Fruit fly (Drosophila melanogaster) whole organism, prepupa: ENCODE results near the gene bru3.

Experiments used
- Blimp-1 ChIP-seq: fragments of 200-800 bp; sonication (Bioruptor generic); optimal IDR thresholded peaks from 3 replicates; lab custom pipeline; 2017; ENCODE audit warnings: missing biosample characterization, missing genetic modification characterization, mild to moderate bottlenecking, moderate library complexity, missing genetic modification reagents
- CG10669 ChIP-seq: fragments of 200-800 bp; sonication (Bioruptor generic); optimal IDR thresholded peaks from 3 replicates; lab custom pipeline; 2018; ENCODE audit warnings: missing biosample characterization, mild to moderate bottlenecking, missing genetic modification characterization, moderate library complexity
- CG11762 ChIP-seq: fragments of 200-800 bp; sonication (Bioruptor generic); optimal IDR thresholded peaks from 3 replicates; lab custom pipeline; 2016; ENCODE audit warnings: missing biosample characterization, missing genetic modification characterization; ENCODE audit not compliant: insufficient read depth
- CG11902 ChIP-seq: fragments of 200-800 bp; sonication (Bioruptor generic); optimal IDR thresholded peaks from 3 replicates; lab custom pipeline; 2016; ENCODE audit warnings: missing biosample characterization, missing genetic modification characterization
- CG15336 ChIP-seq: fragments of 200-800 bp; sonication (Bioruptor generic); IDR thresholded peaks from 2 replicates; pipeline ENCODE4 v1.3.6; 2022; ENCODE audit warnings: missing biosample characterization, missing genetic modification characterization
- CG3032 ChIP-seq: fragments of 200-800 bp; optimal IDR thresholded peaks from 2 replicates; lab custom pipeline; 2019; ENCODE audit warnings: missing biosample characterization, mild to moderate bottlenecking, missing genetic modification characterization, moderate library complexity
- CG31627 ChIP-seq: fragments of 200-800 bp; sonication (Bioruptor generic); optimal IDR thresholded peaks from 3 replicates; lab custom pipeline; 2016; ENCODE audit warnings: missing biosample characterization, missing genetic modification characterization
- CG32006 ChIP-seq: fragments of 200-800 bp; sonication (Bioruptor generic); optimal IDR thresholded peaks from 3 replicates; lab custom pipeline; 2017; ENCODE audit warnings: missing biosample characterization, mild to moderate bottlenecking, missing genetic modification characterization
- CG34406 ChIP-seq: fragments of 200-800 bp; sonication (Bioruptor generic); optimal IDR thresholded peaks from 3 replicates; lab custom pipeline; 2016; ENCODE audit warnings: missing biosample characterization, missing genetic modification characterization
- CG3919 ChIP-seq: fragments of 200-800 bp; sonication (Bioruptor generic); optimal IDR thresholded peaks from 3 replicates; lab custom pipeline; 2016; ENCODE audit warnings: missing biosample characterization, missing genetic modification characterization
- CG4318 ChIP-seq: fragments of 200-800 bp; sonication (Bioruptor generic); optimal IDR thresholded peaks from 3 replicates; lab custom pipeline; 2017; ENCODE audit warnings: missing biosample characterization, mild to moderate bottlenecking, missing genetic modification characterization
- CG6163 ChIP-seq: fragments of 200-800 bp; sonication (Bioruptor generic); IDR thresholded peaks from 3 replicates; pipeline ENCODE4 v1.3.6; 2022; ENCODE audit warnings: missing biosample characterization, missing genetic modification characterization
- CG6792 ChIP-seq: fragments of 200-800 bp; sonication (Bioruptor generic); optimal IDR thresholded peaks from 3 replicates; lab custom pipeline; 2016; ENCODE audit warnings: missing biosample characterization, missing genetic modification characterization
- CG6854 ChIP-seq: fragments of 200-800 bp; sonication (Bioruptor generic); optimal IDR thresholded peaks from 2 replicates; lab custom pipeline; 2017; ENCODE audit warnings: missing biosample characterization, mild to moderate bottlenecking, missing genetic modification characterization
- CG7368 ChIP-seq: fragments of 200-800 bp; sonication (Bioruptor generic); optimal IDR thresholded peaks from 3 replicates; lab custom pipeline; 2016; ENCODE audit warnings: missing biosample characterization, missing genetic modification characterization
- CG8119 ChIP-seq: fragments of 200-800 bp; sonication (Bioruptor generic); IDR thresholded peaks from 3 replicates; pipeline ENCODE4 v1.3.6; 2022; ENCODE audit warnings: missing biosample characterization, missing genetic modification characterization
- CG8632 ChIP-seq: fragments of 200-800 bp; sonication (Bioruptor generic); optimal IDR thresholded peaks from 3 replicates; lab custom pipeline; 2016; ENCODE audit warnings: missing biosample characterization, missing genetic modification characterization
- Eip78C ChIP-seq: fragments of 200-800 bp; sonication (Bioruptor generic); peaks from one replicate; lab custom pipeline; 2016; ENCODE audit warnings: missing biosample characterization, missing genetic modification characterization
- Eip93F ChIP-seq: fragments of 200-800 bp; sonication (Bioruptor generic); optimal IDR thresholded peaks from 2 replicates; lab custom pipeline; 2016; ENCODE audit warnings: missing biosample characterization, mild to moderate bottlenecking, missing genetic modification characterization
- Ets21C ChIP-seq: fragments of 200-800 bp; sonication (Bioruptor generic); optimal IDR thresholded peaks from 3 replicates; lab custom pipeline; 2016; ENCODE audit warnings: missing biosample characterization, missing genetic modification characterization
- Ets96B ChIP-seq: fragments of 200-800 bp; optimal IDR thresholded peaks from 2 replicates; lab custom pipeline; 2019; ENCODE audit warnings: missing biosample characterization, mild to moderate bottlenecking, missing genetic modification characterization, moderate library complexity
- Gug ChIP-seq: fragments of 200-800 bp; sonication (Bioruptor generic); IDR thresholded peaks from 2 replicates; pipeline ENCODE4 v1.3.6; 2022; ENCODE audit warnings: missing biosample characterization, missing genetic modification characterization
- Hr38 ChIP-seq: sonication (Bioruptor generic); optimal IDR thresholded peaks from 2 replicates; lab custom pipeline; 2016; ENCODE audit warnings: missing biosample characterization, missing genetic modification characterization
- Hr39 ChIP-seq: fragments of 200-800 bp; sonication (Bioruptor generic); optimal IDR thresholded peaks from 2 replicates; lab custom pipeline; 2016; ENCODE audit warnings: missing biosample characterization, missing genetic modification characterization
- Lpt ChIP-seq: fragments of 200-800 bp; sonication (Bioruptor generic); optimal IDR thresholded peaks from 3 replicates; lab custom pipeline; 2016; ENCODE audit warnings: missing biosample characterization, missing genetic modification characterization
- Met ChIP-seq: fragments of 200-800 bp; sonication (Bioruptor generic); optimal IDR thresholded peaks from 3 replicates; lab custom pipeline; 2016; ENCODE audit warnings: missing biosample characterization, missing genetic modification characterization
- OdsH ChIP-seq: fragments of 200-800 bp; sonication (Bioruptor generic); optimal IDR thresholded peaks from 3 replicates; lab custom pipeline; 2016; ENCODE audit warnings: missing biosample characterization, missing genetic modification characterization
- Smox ChIP-seq: fragments of 200-800 bp; sonication (Bioruptor generic); optimal IDR thresholded peaks from 3 replicates; lab custom pipeline; 2016; ENCODE audit warnings: missing biosample characterization, missing genetic modification characterization
- Sox15 ChIP-seq: fragments of 200-800 bp; sonication (Bioruptor generic); optimal IDR thresholded peaks from 3 replicates; lab custom pipeline; 2016; ENCODE audit warnings: missing biosample characterization, missing genetic modification characterization
- acj6 ChIP-seq: fragments of 200-800 bp; sonication (Bioruptor generic); optimal IDR thresholded peaks from 3 replicates; lab custom pipeline; 2016; ENCODE audit warnings: missing biosample characterization, missing genetic modification characterization
- dac ChIP-seq: fragments of 200-800 bp; sonication (Bioruptor generic); optimal IDR thresholded peaks from 2 replicates; lab custom pipeline; 2017; ENCODE audit warnings: missing biosample characterization, mild to moderate bottlenecking, missing genetic modification characterization
- dsx ChIP-seq: fragments of 200-800 bp; optimal IDR thresholded peaks from 3 replicates; lab custom pipeline; 2019; ENCODE audit warnings: missing biosample characterization, mild to moderate bottlenecking, missing genetic modification characterization, moderate library complexity; ENCODE audit not compliant: poor library complexity, severe bottlenecking
- eg ChIP-seq: fragments of 200-800 bp; sonication (Bioruptor generic); IDR thresholded peaks from 3 replicates; pipeline ENCODE4 v1.3.6; 2022; ENCODE audit warnings: missing biosample characterization, missing genetic modification characterization
- fd59A ChIP-seq: fragments of 200-800 bp; sonication (Bioruptor generic); optimal IDR thresholded peaks from 2 replicates; lab custom pipeline; 2017; ENCODE audit warnings: missing biosample characterization, mild to moderate bottlenecking, missing genetic modification characterization, missing genetic modification reagents
- fd85E ChIP-seq: fragments of 200-800 bp; sonication (Bioruptor generic); optimal IDR thresholded peaks from 3 replicates; lab custom pipeline; 2016; ENCODE audit warnings: missing biosample characterization, missing genetic modification characterization
- fkh ChIP-seq: fragments of 200-800 bp; sonication (Bioruptor generic); optimal IDR thresholded peaks from 3 replicates; lab custom pipeline; 2017; ENCODE audit warnings: missing biosample characterization, mild to moderate bottlenecking, missing genetic modification characterization, moderate library complexity
- lz ChIP-seq: fragments of 200-800 bp; sonication (Bioruptor generic); optimal IDR thresholded peaks from 3 replicates; lab custom pipeline; 2016; ENCODE audit warnings: missing biosample characterization, missing genetic modification characterization
- net ChIP-seq: fragments of 200-800 bp; sonication (Bioruptor generic); optimal IDR thresholded peaks from 3 replicates; lab custom pipeline; 2016; ENCODE audit warnings: missing biosample characterization, missing genetic modification characterization
- pdm3 ChIP-seq: fragments of 200-800 bp; sonication (Bioruptor generic); optimal IDR thresholded peaks from 3 replicates; lab custom pipeline; 2016; ENCODE audit warnings: missing biosample characterization, missing genetic modification characterization
- salr ChIP-seq, 2 experiments: fragments of 200-800 bp; sonication (Bioruptor generic); optimal IDR thresholded peaks; 3 replicates each; lab custom pipeline; 2016 to 2018; ENCODE audit warnings: missing biosample characterization in 2 of 2, missing genetic modification characterization in 2 of 2, mild to moderate bottlenecking in 1 of 2
- svp ChIP-seq: fragments of 200-800 bp; sonication (Bioruptor generic); peaks from one replicate; lab custom pipeline; 2016; ENCODE audit warnings: missing biosample characterization, missing genetic modification characterization
- topi ChIP-seq: fragments of 200-800 bp; sonication (Bioruptor generic); optimal IDR thresholded peaks from 3 replicates; lab custom pipeline; 2016; ENCODE audit warnings: missing biosample characterization, missing genetic modification characterization

Gene bru3

dm6 chr3L:13513112-13513538 lies 290.1 kb downstream of the bru3 start, which contains the start of the genes Vps36 and Liprin-beta (continued):
- TF ChIP-seq net (GFP tag; lab: Kevin White, UChicago) (no peak), CG6854 (GFP tag; lab: Kevin White, UChicago) (no peak), fd59A (GFP tag; lab: Kevin White, UChicago) (peak; percentile 45), dsx (GFP tag; lab: Kevin White, UChicago) (no peak), Smox (peak; percentile 85), CG11902 (peak; percentile 84), CG31627 (GFP tag; lab: Kevin White, UChicago) (peak; percentile 95), Met (GFP tag; lab: Kevin White, UChicago) (no peak)

- TF ChIP-seq fd85E (GFP tag; lab: Kevin White, UChicago): no peak
- TF ChIP-seq CG4318 (GFP tag; lab: Kevin White, UChicago): no peak
- TF ChIP-seq CG34406 (GFP tag; lab: Kevin White, UChicago): no peak
Measured at dm6 chr3L:13503631-13504030, 299.6 kb downstream of the bru3 start.

dm6 chr3L:13502484-13503109 lies 300.6 kb downstream of the bru3 start, which contains the start of gene Spt20:
TSS of gene Spt20 (plus strand) at chr3L:13502707.
- TF ChIP-seq CG6792 (GFP tag; lab: Kevin White, UChicago) (no peak), CG15336 (GFP tag; lab: Robert Waterston, UW) (0 out of 2 replicates have a peak, but pooled peaks have one; percentile 17), Gug (GFP tag; lab: Robert Waterston, UW) (0 out of 2 replicates have a peak, but pooled peaks have one; percentile 18), CG6163 (GFP tag; lab: Robert Waterston, UW) (peak; percentile 26; the same call in 1 of the 3 replicates)

dm6 chr3L:13499932-13500719 lies 303.1 kb downstream of the bru3 start:
- TF ChIP-seq CG3032 (tag; lab: Kevin White, UChicago) (peak; percentile 85), Ets96B (tag; lab: Kevin White, UChicago) (peak; percentile 82), topi (GFP tag; lab: Kevin White, UChicago) (peak; percentile 86), fd59A (GFP tag; lab: Kevin White, UChicago) (peak; percentile 84), Lpt (GFP tag; lab: Kevin White, UChicago) (peak; percentile 88), CG8632 (GFP tag; lab: Kevin White, UChicago) (peak; percentile 60), lz (GFP tag; lab: Kevin White, UChicago) (peak; percentile 87), Hr39 (GFP tag; lab: Kevin White, UChicago) (peak; percentile 81), net (GFP tag; lab: Kevin White, UChicago) (peak; percentile 77), Eip93F (GFP tag; lab: Kevin White, UChicago) (no peak), OdsH (GFP tag; lab: Kevin White, UChicago) (no peak), CG11902 (peak; percentile 67), eg (GFP tag; lab: Robert Waterston, UW) (peak; percentile 77), Ets21C (no peak), Met (GFP tag; lab: Kevin White, UChicago) (peak; percentile 89), CG3919 (GFP tag; lab: Kevin White, UChicago) (peak; percentile 87), dac (GFP tag; lab: Kevin White, UChicago) (peak; percentile 66), CG7368 (GFP tag; lab: Kevin White, UChicago) (no peak), Sox15 (peak; percentile 39), svp (GFP tag; lab: Kevin White, UChicago) (no peak), Hr38 (GFP tag; lab: Kevin White, UChicago) (no peak), Blimp-1 (no peak), CG8119 (GFP tag; lab: Robert Waterston, UW) (peak; percentile 66), CG10669 (GFP tag; lab: Kevin White, UChicago) (peak; percentile 80), pdm3 (GFP tag; lab: Kevin White, UChicago) (no peak), acj6 (GFP tag; lab: Kevin White, UChicago) (no peak), fkh (GFP tag; lab: Kevin White, UChicago) (no peak), CG6792 (GFP tag; lab: Kevin White, UChicago) (peak; percentile 82), Eip78C (GFP tag; lab: Kevin White, UChicago) (peak; percentile 93), CG15336 (GFP tag; lab: Robert Waterston, UW) (peak; percentile 66), CG32006 (GFP tag; lab: Kevin White, UChicago) (peak; percentile 77), CG6854 (GFP tag; lab: Kevin White, UChicago) (peak; percentile 82), salr (GFP tag; optimal IDR thresholded peaks at IDR 0.05; lab: Kevin White, UChicago) (peak; percentile 59 to 81), CG11762 (GFP tag; lab: Kevin White, UChicago) (peak; percentile 31), CG31627 (GFP tag; lab: Kevin White, UChicago) (peak; percentile 86)
